Worm (Caenorhabditis elegans): ENCODE results near the gene F25E5.5.

DNA sequence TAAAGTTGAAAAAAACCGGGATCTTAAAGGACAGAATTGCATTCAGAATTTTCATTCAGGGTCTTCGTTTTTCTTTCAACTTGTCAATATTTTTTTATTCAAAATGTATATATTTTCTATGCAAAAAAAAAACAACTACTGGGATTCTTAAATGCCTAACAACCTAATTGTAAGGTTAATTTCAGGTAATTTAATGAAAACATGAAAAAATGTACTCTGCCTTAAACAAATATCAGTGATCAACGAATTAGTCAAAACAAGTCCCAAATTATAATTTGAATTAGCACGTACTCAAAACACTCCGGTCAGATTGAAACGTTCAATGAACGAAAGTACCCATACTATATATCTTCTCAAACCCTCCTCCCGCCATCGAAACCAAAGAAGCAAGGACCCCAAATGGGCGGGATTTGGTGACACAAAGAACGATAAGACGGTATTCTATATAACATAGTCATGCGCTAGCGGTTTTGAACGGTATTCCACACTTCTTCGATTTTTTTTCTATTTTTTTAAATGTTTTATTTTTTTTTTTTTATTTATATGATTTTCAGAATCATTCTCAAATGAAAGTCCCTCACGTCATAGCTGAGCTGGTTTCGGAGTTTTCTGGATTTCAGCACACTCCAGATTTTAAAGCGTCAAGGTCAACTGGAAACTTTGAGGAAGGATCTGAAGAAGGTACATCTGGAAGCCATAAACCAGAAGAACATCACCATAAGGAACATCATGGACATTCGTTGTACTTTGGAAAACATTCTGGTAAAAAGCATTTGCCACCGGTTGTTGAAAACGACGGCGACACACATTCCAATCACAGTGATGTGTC, 11.5 kb upstream of the F25E5.5 start, which contains the start of the genes ddo-2 and F25E5.8:
- TF ChIP-seq dpl-1 (GFP tag; optimal IDR thresholded peaks at IDR 0.05) (no peak), fkh-10 (GFP tag; optimal IDR thresholded peaks at IDR 0.05) (no peak), ceh-90 (tag; optimal IDR thresholded peaks at IDR 0.05) (no peak), blmp-1 (tag; optimal IDR thresholded peaks at IDR 0.05) (peak; percentile 83), lin-39 (tag; optimal IDR thresholded peaks at IDR 0.05) (no peak), nhr-77 (tag; optimal IDR thresholded peaks at IDR 0.05) (no peak), nhr-11 (tag; optimal IDR thresholded peaks at IDR 0.05) (no peak), egl-27 (tag; optimal IDR thresholded peaks at IDR 0.05) (no peak), zag-1 (tag; optimal IDR thresholded peaks at IDR 0.05) (no peak), ama-1 (optimal IDR thresholded peaks at IDR 0.05) (no peak)

Measured in whole organism, L1 larva.